Fruit fly (Drosophila melanogaster) whole organism, wandering third instar larva: ENCODE data around the gene CG13313.

Experiments
- Abd-B ChIP-seq: fragments of >200 bp; optimal IDR thresholded peaks from 2 replicates; lab custom pipeline; 2017; ENCODE audit warnings: missing biosample characterization, missing genetic modification characterization
- CG32264 ChIP-seq: fragments of 200-800 bp; sonication (Bioruptor generic); optimal IDR thresholded peaks from 2 replicates; lab custom pipeline; 2016; ENCODE audit warnings: missing biosample characterization, missing genetic modification characterization
- CG9705 ChIP-seq: fragments of 200-800 bp; sonication (Bioruptor generic); optimal IDR thresholded peaks from 2 replicates; lab custom pipeline; 2018; ENCODE audit warnings: missing biosample characterization, mild to moderate bottlenecking, missing genetic modification characterization
- Dfd ChIP-seq: fragments of >200 bp; optimal IDR thresholded peaks from 2 replicates; lab custom pipeline; 2017; ENCODE audit warnings: missing biosample characterization, missing genetic modification characterization
- Dif ChIP-seq: fragments of 200-275, 200-300 bp; sonication (Bioruptor generic); optimal IDR thresholded peaks from 2 replicates; lab custom pipeline; 2018; ENCODE audit warnings: missing biosample characterization, missing genetic modification characterization; ENCODE audit not compliant: partially characterized antibody
- GATAd ChIP-seq: sonication (Bioruptor generic); optimal IDR thresholded peaks from 2 replicates; lab custom pipeline; 2016; ENCODE audit warnings: missing biosample characterization, missing genetic modification characterization
- HLH106 ChIP-seq: fragments of 200-800 bp; optimal IDR thresholded peaks from 3 replicates; lab custom pipeline; 2019; ENCODE audit warnings: missing biosample characterization, mild to moderate bottlenecking, missing genetic modification characterization, moderate library complexity
- Hnf4 ChIP-seq: fragments of 200-800 bp; sonication (Bioruptor generic); optimal IDR thresholded peaks from 2 replicates; lab custom pipeline; 2016; ENCODE audit warnings: missing biosample characterization, mild to moderate bottlenecking, missing genetic modification characterization
- Hr78 ChIP-seq: fragments of >200 bp; optimal IDR thresholded peaks from 2 replicates; lab custom pipeline; 2017; ENCODE audit warnings: missing biosample characterization, missing genetic modification characterization
- Hr83 ChIP-seq: fragments of 200-300 bp; sonication (Bioruptor generic); optimal IDR thresholded peaks from 2 replicates; lab custom pipeline; 2016; ENCODE audit warnings: missing biosample characterization, mild to moderate bottlenecking, missing genetic modification characterization, moderate library complexity; ENCODE audit not compliant: poor library complexity, severe bottlenecking
- Jra ChIP-seq: sonication (Bioruptor generic); optimal IDR thresholded peaks from 2 replicates; lab custom pipeline; 2016; ENCODE audit warnings: missing biosample characterization, missing genetic modification characterization
- Mio ChIP-seq: sonication (Bioruptor generic); optimal IDR thresholded peaks from 2 replicates; lab custom pipeline; 2016; ENCODE audit warnings: missing biosample characterization, missing genetic modification characterization
- Myc ChIP-seq: fragments of >200 bp; optimal IDR thresholded peaks from 2 replicates; lab custom pipeline; 2017
- N ChIP-seq: fragments of >200 bp; optimal IDR thresholded peaks from 2 replicates; lab custom pipeline; 2018; ENCODE audit warnings: missing biosample characterization, missing external identifiers, missing genetic modification characterization
- OdsH ChIP-seq: fragments of 200-800 bp; sonication (Bioruptor generic); optimal IDR thresholded peaks from 2 replicates; lab custom pipeline; 2016; ENCODE audit warnings: missing biosample characterization, mild to moderate bottlenecking, missing genetic modification characterization
- Rel ChIP-seq, 2 experiments: fragments of 200-800 bp; sonication (Bioruptor generic) in 1 of 2; optimal IDR thresholded peaks; 2 replicates in 1 of 2; 3 replicates in 1 of 2; lab custom pipeline; 2016 to 2019; ENCODE audit warnings: mild to moderate bottlenecking in 2 of 2, missing biosample characterization in 2 of 2, missing genetic modification characterization in 2 of 2, moderate library complexity in 1 of 2
- Sp1 ChIP-seq: fragments of 200-800 bp; sonication (Bioruptor generic); optimal IDR thresholded peaks from 3 replicates; lab custom pipeline; 2019; ENCODE audit warnings: missing biosample characterization, mild to moderate bottlenecking, missing genetic modification characterization, moderate library complexity
- Vsx2 ChIP-seq: fragments of 200-300, 225-300 bp; sonication (Bioruptor generic); optimal IDR thresholded peaks from 2 replicates; lab custom pipeline; 2018; ENCODE audit warnings: missing biosample characterization, missing genetic modification characterization; ENCODE audit not compliant: partially characterized antibody
- br ChIP-seq: fragments of 200-800 bp; sonication (Bioruptor generic); optimal IDR thresholded peaks from 2 replicates; lab custom pipeline; 2016; ENCODE audit warnings: missing biosample characterization, missing genetic modification characterization
- brk ChIP-seq: fragments of 200-800 bp; sonication (Bioruptor generic); optimal IDR thresholded peaks from 2 replicates; lab custom pipeline; 2016; ENCODE audit warnings: missing biosample characterization, mild to moderate bottlenecking, missing genetic modification characterization
- dl ChIP-seq, 2 experiments: fragments of 175-275, 200-275 bp in 1 of 2; fragments of 200-275 bp in 1 of 2; sonication (Bioruptor generic); optimal IDR thresholded peaks; lab custom pipeline; 2018; ENCODE audit warnings: mild to moderate bottlenecking in 2 of 2, missing biosample characterization in 2 of 2, missing genetic modification characterization in 2 of 2, moderate library complexity in 2 of 2; ENCODE audit not compliant: partially characterized antibody in 2 of 2, insufficient read depth in 1 of 2
- ey ChIP-seq: fragments of 200-800 bp; sonication (Bioruptor generic); optimal IDR thresholded peaks from 2 replicates; lab custom pipeline; 2016; ENCODE audit warnings: missing biosample characterization, missing genetic modification characterization
- foxo ChIP-seq, 2 experiments: fragments of 200-800 bp; sonication (Bioruptor generic); optimal IDR thresholded peaks; 2 replicates in 1 of 2; 3 replicates in 1 of 2; lab custom pipeline; 2016 to 2017; ENCODE audit warnings: missing biosample characterization in 2 of 2, missing genetic modification characterization in 2 of 2
- fru ChIP-seq: fragments of 200-800 bp; sonication (Bioruptor generic); optimal IDR thresholded peaks from 3 replicates; lab custom pipeline; 2016; ENCODE audit warnings: missing biosample characterization, mild to moderate bottlenecking, missing genetic modification characterization
- h ChIP-seq: fragments of 200-800 bp; sonication (Bioruptor generic); optimal IDR thresholded peaks from 3 replicates; lab custom pipeline; 2016; ENCODE audit warnings: missing biosample characterization, mild to moderate bottlenecking, missing genetic modification characterization
- lola ChIP-seq: fragments of >200 bp; optimal IDR thresholded peaks from 2 replicates; lab custom pipeline; 2017; ENCODE audit warnings: missing biosample characterization, missing genetic modification characterization
- pan ChIP-seq: fragments of >200 bp; optimal IDR thresholded peaks from 2 replicates; lab custom pipeline; 2017
- psq ChIP-seq: fragments of 200-800 bp; sonication (Bioruptor generic); optimal IDR thresholded peaks from 3 replicates; lab custom pipeline; 2017; ENCODE audit warnings: missing biosample characterization, mild to moderate bottlenecking, missing genetic modification characterization, moderate library complexity
- rgr ChIP-seq: fragments of 200-800 bp; sonication (Bioruptor generic); optimal IDR thresholded peaks from 3 replicates; lab custom pipeline; 2016; ENCODE audit warnings: missing biosample characterization, mild to moderate bottlenecking, missing genetic modification characterization
- sv ChIP-seq: fragments of 200-800 bp; sonication (Bioruptor generic); optimal IDR thresholded peaks from 3 replicates; lab custom pipeline; 2016; ENCODE audit warnings: missing biosample characterization, missing genetic modification characterization
- tai ChIP-seq: sonication (Bioruptor generic); optimal IDR thresholded peaks from 2 replicates; lab custom pipeline; 2016; ENCODE audit warnings: missing biosample characterization, missing genetic modification characterization
- usp ChIP-seq: fragments of >200 bp; optimal IDR thresholded peaks from 2 replicates; lab custom pipeline; 2017; ENCODE audit warnings: missing biosample characterization, missing genetic modification characterization
- woc ChIP-seq: sonication (Bioruptor generic); optimal IDR thresholded peaks from 2 replicates; lab custom pipeline; 2016; ENCODE audit warnings: missing biosample characterization, mild to moderate bottlenecking, missing genetic modification characterization

Gene CG13313

DNA sequence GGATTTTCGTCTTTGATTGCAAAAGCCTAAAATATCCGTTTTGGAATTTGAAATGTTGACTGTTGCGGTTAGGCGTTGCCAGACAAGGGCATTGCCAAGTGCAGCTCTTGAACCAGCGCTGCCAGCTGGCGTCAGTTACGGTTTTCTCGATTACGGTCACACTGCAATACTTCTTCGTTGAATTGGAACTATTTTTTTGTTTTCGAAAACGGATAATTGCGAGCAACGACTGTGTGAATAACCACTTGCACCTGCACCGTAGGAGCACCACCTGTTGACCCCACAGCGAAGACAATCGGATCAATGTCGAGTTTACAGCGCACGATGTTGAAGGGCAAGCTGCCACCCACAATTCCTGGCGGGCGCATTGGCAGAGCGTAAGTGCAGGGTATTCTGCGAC, 27.9 kb downstream of the CG13313 start, which contains the start of gene CG5068:
Gene CG5068 (plus strand): TSS at position 129 of the 400 bp plus-strand sequence.
- TF ChIP-seq lola (GFP tag; lab: Kevin White, UChicago) (no peak), usp (GFP tag; lab: Kevin White, UChicago) (no peak), foxo (GFP tag; optimal IDR thresholded peaks at IDR 0.05; lab: Kevin White, UChicago) (no peak), rgr (no peak), Vsx2 (GFP tag; lab: Kevin White, UChicago) (peak; percentile 40), N (GFP tag; lab: Kevin White, UChicago) (no peak), Dif (GFP tag; lab: Kevin White, UChicago) (no peak), br (GFP tag; lab: Kevin White, UChicago) (no peak), Rel (GFP tag; optimal IDR thresholded peaks at IDR 0.05; lab: Kevin White, UChicago) (no peak), Rel (tag; optimal IDR thresholded peaks at IDR 0.05; lab: Kevin White, UChicago) (peak; percentile 43), brk (GFP tag; lab: Kevin White, UChicago) (no peak)

DNA sequence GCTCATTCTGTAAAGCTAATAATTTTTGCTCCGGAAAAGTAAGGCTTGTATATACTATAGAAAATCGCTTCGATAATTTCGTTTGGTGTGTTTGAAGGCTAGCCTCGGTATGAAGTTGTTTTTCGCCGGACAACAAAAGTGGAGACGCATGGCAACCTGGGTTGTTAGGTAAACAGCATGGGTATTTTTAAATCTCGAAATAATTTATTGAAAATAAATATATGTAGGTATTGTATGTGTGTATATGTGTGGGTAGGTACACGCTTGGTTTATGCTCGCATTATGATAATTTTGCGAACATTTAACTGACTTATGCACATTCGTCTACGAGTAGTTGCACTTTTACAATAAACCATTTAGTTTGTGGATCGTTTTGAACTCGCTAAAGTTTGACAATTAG, 31.5 kb downstream of the CG13313 start, which contains the start of gene CG5280:
Gene CG5280 (minus strand): TSS at position 101 of the 400 bp plus-strand sequence.
- TF ChIP-seq Myc (no peak), Dif (GFP tag; lab: Kevin White, UChicago) (no peak), GATAd (no peak), CG9705 (GFP tag; lab: Kevin White, UChicago) (no peak), HLH106 (tag; lab: Kevin White, UChicago) (no peak)
- TF ChIP-seq, all 38 proteins: peak for 0

DNA sequence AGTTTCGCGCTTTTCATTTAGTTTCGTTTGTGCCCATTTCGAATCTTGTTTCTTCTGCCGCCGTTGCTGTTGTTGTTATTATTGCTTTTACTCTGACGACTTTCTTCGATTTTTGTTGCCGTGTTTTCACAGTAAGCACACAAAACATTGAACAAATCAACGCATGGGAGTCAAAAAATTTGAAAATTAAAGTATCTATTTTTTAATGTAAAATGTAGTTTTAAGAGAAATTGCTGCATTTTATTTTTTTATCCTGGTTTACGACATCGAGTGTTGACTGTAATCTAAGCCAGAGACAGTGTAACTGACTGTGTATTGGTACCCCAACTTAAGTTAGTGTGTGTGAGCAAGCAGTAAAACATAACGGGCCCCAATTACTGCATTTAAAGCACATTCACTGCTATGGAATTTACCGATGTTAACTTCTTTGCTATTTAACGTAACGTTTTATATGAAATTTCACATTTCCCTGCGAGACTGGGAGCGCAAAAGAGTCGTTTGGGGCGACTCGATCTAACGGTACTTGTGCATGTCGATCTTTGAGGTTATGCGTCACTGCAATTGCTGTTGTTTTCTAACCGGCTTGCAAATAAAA, 37.6 kb downstream of the CG13313 start:
- peak; percentile 74 for TF ChIP-seq CG32264 (GFP tag; lab: Kevin White, UChicago)
- TF ChIP-seq dl (GFP tag; optimal IDR thresholded peaks at IDR 0.05; lab: Kevin White, UChicago; ENCODE audit: insufficient read depth in 1 of 2, partially characterized antibody in 2 of 2) = no peak
- TF ChIP-seq GATAd = peak; percentile 51
- TF ChIP-seq HLH106 (tag; lab: Kevin White, UChicago) = peak; percentile 84
- TF ChIP-seq Jra (GFP tag; lab: Kevin White, UChicago) = peak; percentile 67
- no peak for TF ChIP-seq lola (GFP tag; lab: Kevin White, UChicago)
- peak; percentile 89 for TF ChIP-seq rgr
- peak; percentile 76 for TF ChIP-seq psq (GFP tag; lab: Kevin White, UChicago)
- peak; percentile 89 for TF ChIP-seq ey (GFP tag; lab: Kevin White, UChicago)
- peak; percentile 38 for TF ChIP-seq Mio
- TF ChIP-seq CG9705 (GFP tag; lab: Kevin White, UChicago) = peak; percentile 42
- peak; percentile 57 for TF ChIP-seq Hr83 (GFP tag; lab: Kevin White, UChicago)
- TF ChIP-seq fru (GFP tag; lab: Kevin White, UChicago) = peak; percentile 88
- peak; percentile 92 for TF ChIP-seq h (GFP tag; lab: Kevin White, UChicago)
- peak; percentile 22 to 92 for TF ChIP-seq foxo (GFP tag; optimal IDR thresholded peaks at IDR 0.05; lab: Kevin White, UChicago)
- peak; percentile 85 for TF ChIP-seq OdsH (GFP tag; lab: Kevin White, UChicago)
- peak; percentile 76 for TF ChIP-seq Sp1 (GFP tag; lab: Kevin White, UChicago)
- peak; percentile 86 for TF ChIP-seq br (GFP tag; lab: Kevin White, UChicago)
- TF ChIP-seq Rel (GFP tag; optimal IDR thresholded peaks at IDR 0.05; lab: Kevin White, UChicago) = peak; percentile 2
- TF ChIP-seq Rel (tag; optimal IDR thresholded peaks at IDR 0.05; lab: Kevin White, UChicago) = no peak
- TF ChIP-seq woc (GFP tag; lab: Kevin White, UChicago) = no peak
- TF ChIP-seq sv = no peak
- TF ChIP-seq, all 38 proteins: peak for 17

DNA sequence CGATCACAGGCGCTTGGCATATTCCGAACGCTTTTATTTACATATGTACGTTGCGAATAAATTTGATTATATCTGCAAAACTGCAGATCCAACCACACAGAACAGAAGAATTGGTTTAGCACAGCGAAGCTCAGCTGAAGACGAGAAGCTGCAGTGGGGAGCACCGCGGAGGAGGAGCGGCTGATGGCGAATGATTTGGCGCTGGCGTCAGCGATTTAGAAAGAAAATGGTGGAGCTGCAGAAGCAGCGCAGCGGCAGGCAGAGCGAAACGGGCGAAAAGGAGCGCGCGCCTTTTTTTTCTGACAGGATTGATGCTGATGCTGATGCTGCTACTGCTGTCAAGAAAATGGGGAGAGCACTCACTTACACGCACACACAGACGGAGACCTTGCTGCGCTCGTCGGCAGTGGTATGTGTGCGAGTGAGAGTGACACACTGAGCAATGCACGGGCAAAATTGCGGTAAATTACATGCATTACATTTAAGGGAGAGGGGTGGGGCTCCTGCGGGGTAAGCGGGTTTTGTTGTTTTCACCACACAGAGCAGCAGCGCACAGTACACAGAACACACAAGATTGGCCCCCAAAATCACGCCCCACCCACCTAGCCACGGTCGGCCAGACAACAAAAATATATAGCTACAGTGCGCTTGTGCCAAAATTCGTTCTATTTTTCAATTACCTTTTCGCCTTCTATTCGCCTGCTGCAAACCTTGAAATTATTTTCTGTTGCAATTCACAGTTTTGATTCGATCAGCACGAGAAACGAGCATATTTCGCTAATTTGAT, 38.4 kb downstream of the CG13313 start:
- TF ChIP-seq foxo (GFP tag; optimal IDR thresholded peaks at IDR 0.05; lab: Kevin White, UChicago) (no peak), CG9705 (GFP tag; lab: Kevin White, UChicago) (no peak), dl (GFP tag; optimal IDR thresholded peaks at IDR 0.05; lab: Kevin White, UChicago; ENCODE audit: insufficient read depth in 1 of 2, partially characterized antibody in 2 of 2) (peak in 1 of 2 experiments; percentile 3), Abd-B (GFP tag; lab: Kevin White, UChicago) (no peak), brk (GFP tag; lab: Kevin White, UChicago) (no peak), woc (GFP tag; lab: Kevin White, UChicago) (no peak), ey (GFP tag; lab: Kevin White, UChicago) (no peak), br (GFP tag; lab: Kevin White, UChicago) (no peak), Hnf4 (GFP tag; lab: Kevin White, UChicago) (no peak), lola (GFP tag; lab: Kevin White, UChicago) (no peak), Jra (GFP tag; lab: Kevin White, UChicago) (no peak), usp (GFP tag; lab: Kevin White, UChicago) (no peak), Hr78 (GFP tag; lab: Kevin White, UChicago) (no peak), sv (no peak), Mio (no peak), pan (no peak), psq (GFP tag; lab: Kevin White, UChicago) (peak; percentile 33), Hr83 (GFP tag; lab: Kevin White, UChicago) (no peak), tai (GFP tag; lab: Kevin White, UChicago) (no peak), Dif (GFP tag; lab: Kevin White, UChicago) (peak; percentile 41), rgr (no peak), fru (GFP tag; lab: Kevin White, UChicago) (peak; percentile 7), Rel (GFP tag; optimal IDR thresholded peaks at IDR 0.05; lab: Kevin White, UChicago) (no peak), Rel (tag; optimal IDR thresholded peaks at IDR 0.05; lab: Kevin White, UChicago) (peak; percentile 72), Dfd (GFP tag; lab: Kevin White, UChicago) (no peak), Vsx2 (GFP tag; lab: Kevin White, UChicago) (no peak), Myc (no peak), GATAd (no peak), CG32264 (GFP tag; lab: Kevin White, UChicago) (no peak), N (GFP tag; lab: Kevin White, UChicago) (no peak)
